Worm (Caenorhabditis elegans) whole organism, late embryonic: Measurements from ENCODE around the gene R07B7.10.
"Not testable (repeated sequence)": the region's sequence is repeated elsewhere in the genome, so short reads cannot be mapped to it uniquely, and the experiment has no call there.

ENCODE experiments used
- C08G9.2 ChIP-seq: sonication (generic microtip); optimal IDR thresholded peaks from 2 replicates; lab custom pipeline; 2016; ENCODE audit warnings: mild to moderate bottlenecking, missing genetic modification characterization, moderate library complexity, missing compliant biosample characterization
- C38D4.7 ChIP-seq: fragments of 200-800 bp; sonication (Bioruptor generic); optimal IDR thresholded peaks from 2 replicates; lab custom pipeline; 2018; ENCODE audit warnings: mild to moderate bottlenecking, missing genetic modification characterization, moderate library complexity, missing compliant biosample characterization
- F13H6.1 ChIP-seq: sonication (generic microtip); optimal IDR thresholded peaks from 2 replicates; lab custom pipeline; 2016; ENCODE audit warnings: missing genetic modification characterization, missing compliant biosample characterization
- T23F11.4 ChIP-seq: fragments of 200-800 bp; sonication (Bioruptor generic); optimal IDR thresholded peaks from 2 replicates; lab custom pipeline; 2018; ENCODE audit warnings: mild to moderate bottlenecking, missing genetic modification characterization, missing compliant biosample characterization
- Y22D7AL.16 ChIP-seq: sonication (generic microtip); optimal IDR thresholded peaks from 2 replicates; lab custom pipeline; 2016; ENCODE audit warnings: missing genetic modification characterization, missing compliant biosample characterization
- ahr-1 ChIP-seq: sonication (generic microtip); optimal IDR thresholded peaks from 2 replicates; lab custom pipeline; 2016; ENCODE audit warnings: missing genetic modification characterization, missing compliant biosample characterization
- ceh-2 ChIP-seq: sonication (generic microtip); optimal IDR thresholded peaks from 2 replicates; lab custom pipeline; 2016; ENCODE audit warnings: missing genotype, missing genetic modification characterization, missing compliant biosample characterization
- ceh-22 ChIP-seq: sonication (generic microtip); optimal IDR thresholded peaks from 2 replicates; lab custom pipeline; 2017; ENCODE audit warnings: missing biosample characterization, missing genetic modification characterization
- ceh-9 ChIP-seq: sonication (generic microtip); optimal IDR thresholded peaks from 2 replicates; lab custom pipeline; 2016; ENCODE audit warnings: mild to moderate bottlenecking, missing genetic modification characterization, inconsistent platforms, missing compliant biosample characterization
- dve-1 ChIP-seq: sonication (generic microtip); optimal IDR thresholded peaks from 2 replicates; lab custom pipeline; 2017; ENCODE audit warnings: antibody characterized with exemption, mild to moderate bottlenecking, missing genetic modification characterization, missing compliant biosample characterization
- elt-2 ChIP-seq: sonication (generic microtip); optimal IDR thresholded peaks from 2 replicates; lab custom pipeline; 2016; ENCODE audit warnings: missing genetic modification reagents, missing genetic modification characterization, missing compliant biosample characterization
- fkh-10 ChIP-seq: fragments of 150-350 bp; optimal IDR thresholded peaks from 2 replicates; lab custom pipeline; 2014; ENCODE audit warnings: missing biosample characterization, missing genetic modification reagents, missing genetic modification characterization
- fkh-6 ChIP-seq: sonication (generic microtip); optimal IDR thresholded peaks from 2 replicates; lab custom pipeline; 2016; ENCODE audit warnings: missing genetic modification characterization, missing compliant biosample characterization
- hlh-6 ChIP-seq: sonication (generic microtip); optimal IDR thresholded peaks from 2 replicates; lab custom pipeline; 2016; ENCODE audit warnings: missing genotype, missing genetic modification characterization, missing compliant biosample characterization
- hlh-8 ChIP-seq: sonication (generic microtip); optimal IDR thresholded peaks from 2 replicates; lab custom pipeline; 2016; ENCODE audit warnings: missing genotype, missing genetic modification characterization, missing compliant biosample characterization
- lim-6 ChIP-seq: sonication (generic microtip); optimal IDR thresholded peaks from 2 replicates; lab custom pipeline; 2016; ENCODE audit warnings: missing genetic modification characterization, missing compliant biosample characterization
- mec-3 ChIP-seq: sonication (generic microtip); optimal IDR thresholded peaks from 2 replicates; lab custom pipeline; 2016; ENCODE audit warnings: borderline replicate concordance, missing genetic modification characterization, missing compliant biosample characterization
- nfya-1 ChIP-seq: sonication (generic microtip); optimal IDR thresholded peaks from 2 replicates; lab custom pipeline; 2017; ENCODE audit warnings: missing genetic modification characterization, mild to moderate bottlenecking, missing compliant biosample characterization, antibody characterized with exemption, moderate library complexity
- nhr-232 ChIP-seq: sonication (generic microtip); optimal IDR thresholded peaks from 2 replicates; lab custom pipeline; 2016; ENCODE audit warnings: missing genetic modification characterization, missing compliant biosample characterization
- pax-1 ChIP-seq: fragments of 150-350 bp; optimal IDR thresholded peaks from 2 replicates; lab custom pipeline; 2014; ENCODE audit warnings: missing biosample characterization, missing genetic modification characterization
- sox-2 ChIP-seq: fragments of 200-800 bp; sonication (Bioruptor generic); IDR thresholded peaks from 2 replicates; pipeline ENCODE4 v1.3.6; 2022; ENCODE audit warnings: missing genetic modification reagents, missing genetic modification characterization, missing compliant biosample characterization
- sox-4 ChIP-seq: sonication (generic microtip); optimal IDR thresholded peaks from 2 replicates; lab custom pipeline; 2017; ENCODE audit warnings: mild to moderate bottlenecking, missing genetic modification characterization, inconsistent platforms, missing compliant biosample characterization
- syd-9 ChIP-seq: sonication (generic microtip); optimal IDR thresholded peaks from 2 replicates; lab custom pipeline; 2016; ENCODE audit warnings: mild to moderate bottlenecking, missing genetic modification characterization, moderate library complexity, missing compliant biosample characterization
- unc-55 ChIP-seq: sonication (generic microtip); optimal IDR thresholded peaks from 2 replicates; lab custom pipeline; 2017; ENCODE audit warnings: missing biosample characterization, missing genetic modification reagents, missing genetic modification characterization
- zip-5 ChIP-seq: sonication (generic microtip); optimal IDR thresholded peaks from 2 replicates; lab custom pipeline; 2016; ENCODE audit warnings: missing genetic modification characterization, missing compliant biosample characterization

The R07B7.10 gene

DNA sequence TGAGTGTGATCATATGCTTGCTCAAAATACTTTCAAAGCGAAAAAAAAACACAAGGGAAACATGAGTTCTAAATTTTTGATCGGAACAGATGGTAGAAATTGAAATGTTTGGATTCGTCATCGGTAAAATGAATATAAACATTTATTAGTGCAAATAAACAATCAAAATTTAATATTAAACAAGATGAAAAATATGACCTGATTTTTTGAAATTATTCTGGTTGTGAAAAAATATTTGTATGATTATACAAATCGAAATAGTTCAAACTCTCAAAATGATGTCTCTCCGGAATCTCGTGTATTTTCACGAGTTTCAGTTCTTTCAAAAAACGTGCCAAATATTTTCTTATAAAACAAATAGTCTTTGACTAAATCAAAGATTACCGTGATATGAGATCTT is 37.4 kb downstream of the R07B7.10 start, which contains the start of gene C13C4.7:
Gene C13C4.7 (minus strand): TSS at position 101 of the 400 bp plus-strand sequence.
- TF ChIP-seq sox-4 (tag; lab: Kevin White, UChicago) = no peak
- TF ChIP-seq fkh-6 (tag; lab: Kevin White, UChicago) = no peak
- TF ChIP-seq sox-2 (GFP tag; lab: Robert Waterston, UW) = no peak
- no peak for TF ChIP-seq pax-1 (tag; lab: Kevin White, UChicago)
- no peak for TF ChIP-seq syd-9 (tag; lab: Kevin White, UChicago)
- TF ChIP-seq nhr-232 (tag; lab: Kevin White, UChicago) = no peak
- TF ChIP-seq C38D4.7 (GFP tag; lab: Kevin White, UChicago) = no peak
- no peak for TF ChIP-seq ceh-22
- no peak for TF ChIP-seq Y22D7AL.16
- no peak for TF ChIP-seq dve-1 (tag; lab: Kevin White, UChicago)
- TF ChIP-seq ahr-1 (tag; lab: Kevin White, UChicago) = no peak
- no peak for TF ChIP-seq T23F11.4 (GFP tag; lab: Kevin White, UChicago)
- no peak for TF ChIP-seq ceh-9 (tag; lab: Kevin White, UChicago)

DNA sequence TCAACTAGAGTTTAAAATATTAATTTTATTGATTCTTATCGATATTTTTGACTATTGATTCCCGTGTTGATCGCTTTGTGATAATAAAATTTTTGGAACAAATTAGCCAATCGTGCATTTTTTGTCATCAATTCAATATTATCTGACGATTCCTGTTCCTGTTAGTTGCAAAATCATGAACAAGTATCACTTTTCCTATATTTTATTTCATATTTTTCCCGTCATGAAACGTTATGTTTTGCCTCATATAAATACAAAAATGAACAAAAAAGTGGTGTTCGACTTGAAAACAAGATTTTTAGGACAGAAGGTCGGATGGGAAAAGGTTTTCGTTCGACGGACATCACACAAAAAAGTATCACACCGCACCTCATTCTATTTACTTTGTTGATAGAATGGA is 38.3 kb downstream of the R07B7.10 start, which contains the start of gene C13C4.6:
Gene C13C4.6 (plus strand): TSS at position 301 of the 400 bp plus-strand sequence.
- TF ChIP-seq elt-2 (no peak), hlh-8 (tag; lab: Kevin White, UChicago) (no peak), lim-6 (tag; lab: Kevin White, UChicago) (no peak), F13H6.1 (tag; lab: Kevin White, UChicago) (no peak), hlh-6 (tag; lab: Kevin White, UChicago) (no peak), ahr-1 (tag; lab: Kevin White, UChicago) (no peak), unc-55 (GFP tag; lab: Kevin White, UChicago) (no peak), mec-3 (tag; lab: Kevin White, UChicago) (no peak), ceh-2 (tag; lab: Kevin White, UChicago) (no peak)

DNA sequence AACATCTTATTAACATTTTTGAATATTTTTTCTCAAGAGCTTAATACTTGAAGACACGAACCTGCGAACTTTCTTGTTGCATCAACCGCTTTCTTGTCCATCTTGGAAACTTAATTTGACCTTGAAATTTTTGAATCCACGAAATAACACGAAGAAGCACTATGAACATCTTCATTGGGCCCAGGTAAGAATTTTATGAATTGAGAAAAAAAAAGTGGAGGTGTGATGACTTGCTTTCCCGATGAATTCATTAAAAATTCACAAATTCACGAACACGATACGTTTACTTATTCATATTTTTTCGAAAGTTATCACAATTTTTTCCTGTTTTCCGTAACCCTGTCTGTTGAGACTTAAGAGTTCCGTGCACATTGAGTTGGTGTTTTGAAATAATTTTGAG is 47.7 kb downstream of the R07B7.10 start, which contains the start of gene C27A7.6:
Gene C27A7.6 (minus strand): TSS at position 101 of the 400 bp plus-strand sequence.
- not testable (repeated sequence) for TF ChIP-seq C08G9.2 (tag; lab: Kevin White, UChicago); C38D4.7 (GFP tag; lab: Kevin White, UChicago); dve-1 (tag; lab: Kevin White, UChicago)

- TF ChIP-seq fkh-10 (GFP tag; lab: Kevin White, UChicago); nfya-1 (tag; lab: Kevin White, UChicago); zip-5 (tag; lab: Kevin White, UChicago): not testable (repeated sequence)
These were observed 48.1 kb downstream of the R07B7.10 start, which contains the start of gene enpp-1 for ce11 chrV:12131157-12131556. TSS of gene enpp-1 (plus strand) at chrV:12131457.
